Worm (Caenorhabditis elegans) whole organism, late embryonic: ENCODE data around the gene C49F8.14.

ENCODE experiments used
- C08G9.2 ChIP-seq: sonication (generic microtip); optimal IDR thresholded peaks from 2 replicates; lab custom pipeline; 2016; ENCODE audit warnings: mild to moderate bottlenecking, missing genetic modification characterization, moderate library complexity, missing compliant biosample characterization
- C38D4.7 ChIP-seq: fragments of 200-800 bp; sonication (Bioruptor generic); optimal IDR thresholded peaks from 2 replicates; lab custom pipeline; 2018; ENCODE audit warnings: mild to moderate bottlenecking, missing genetic modification characterization, moderate library complexity, missing compliant biosample characterization
- F13H6.1 ChIP-seq: sonication (generic microtip); optimal IDR thresholded peaks from 2 replicates; lab custom pipeline; 2016; ENCODE audit warnings: missing genetic modification characterization, missing compliant biosample characterization
- Y22D7AL.16 ChIP-seq: sonication (generic microtip); optimal IDR thresholded peaks from 2 replicates; lab custom pipeline; 2016; ENCODE audit warnings: missing genetic modification characterization, missing compliant biosample characterization
- ahr-1 ChIP-seq: sonication (generic microtip); optimal IDR thresholded peaks from 2 replicates; lab custom pipeline; 2016; ENCODE audit warnings: missing genetic modification characterization, missing compliant biosample characterization
- ceh-14 ChIP-seq: sonication (generic microtip); optimal IDR thresholded peaks from 2 replicates; lab custom pipeline; 2016; ENCODE audit warnings: missing genotype, missing genetic modification characterization, missing compliant biosample characterization
- ceh-19 ChIP-seq: fragments of 200-800 bp; sonication (Bioruptor generic); optimal IDR thresholded peaks from 2 replicates; lab custom pipeline; 2018; ENCODE audit warnings: mild to moderate bottlenecking, missing genetic modification characterization, missing compliant biosample characterization
- ceh-2 ChIP-seq: sonication (generic microtip); optimal IDR thresholded peaks from 2 replicates; lab custom pipeline; 2016; ENCODE audit warnings: missing genotype, missing genetic modification characterization, missing compliant biosample characterization
- ceh-22 ChIP-seq: sonication (generic microtip); optimal IDR thresholded peaks from 2 replicates; lab custom pipeline; 2017; ENCODE audit warnings: missing biosample characterization, missing genetic modification characterization
- ceh-30 ChIP-seq: fragments of 150-350 bp; optimal IDR thresholded peaks from 2 replicates; lab custom pipeline; 2014; ENCODE audit warnings: missing biosample characterization, missing genetic modification characterization
- ceh-45 ChIP-seq: fragments of 200-800 bp; sonication (Bioruptor generic); IDR thresholded peaks from 2 replicates; pipeline ENCODE4 v1.3.6; 2022; ENCODE audit warnings: missing genetic modification reagents, missing genetic modification characterization, missing compliant biosample characterization
- ceh-48 ChIP-seq: sonication (generic microtip); optimal IDR thresholded peaks from 2 replicates; lab custom pipeline; 2016; ENCODE audit warnings: missing genetic modification characterization, inconsistent platforms, missing compliant biosample characterization
- ceh-6 ChIP-seq: fragments of 200-800 bp; sonication (Bioruptor generic); optimal IDR thresholded peaks from 2 replicates; lab custom pipeline; 2018; ENCODE audit warnings: mild to moderate bottlenecking, missing genetic modification characterization, missing compliant biosample characterization
- ceh-9 ChIP-seq: sonication (generic microtip); optimal IDR thresholded peaks from 2 replicates; lab custom pipeline; 2016; ENCODE audit warnings: mild to moderate bottlenecking, missing genetic modification characterization, inconsistent platforms, missing compliant biosample characterization
- dve-1 ChIP-seq: sonication (generic microtip); optimal IDR thresholded peaks from 2 replicates; lab custom pipeline; 2017; ENCODE audit warnings: antibody characterized with exemption, mild to moderate bottlenecking, missing genetic modification characterization, missing compliant biosample characterization
- elt-4 ChIP-seq: sonication (generic microtip); optimal IDR thresholded peaks from 2 replicates; lab custom pipeline; 2016; ENCODE audit warnings: missing genetic modification characterization, missing compliant biosample characterization
- ets-4 ChIP-seq: sonication (generic microtip); optimal IDR thresholded peaks from 2 replicates; lab custom pipeline; 2016; ENCODE audit warnings: missing genetic modification characterization, missing compliant biosample characterization
- fax-1 ChIP-seq: sonication (generic microtip); optimal IDR thresholded peaks from 2 replicates; lab custom pipeline; 2016; ENCODE audit warnings: missing genotype, missing genetic modification characterization, missing compliant biosample characterization
- fkh-10 ChIP-seq: fragments of 150-350 bp; optimal IDR thresholded peaks from 2 replicates; lab custom pipeline; 2014; ENCODE audit warnings: missing biosample characterization, missing genetic modification reagents, missing genetic modification characterization
- fkh-6 ChIP-seq: sonication (generic microtip); optimal IDR thresholded peaks from 2 replicates; lab custom pipeline; 2016; ENCODE audit warnings: missing genetic modification characterization, missing compliant biosample characterization
- hlh-13 ChIP-seq: fragments of 200-800 bp; sonication (Bioruptor generic); optimal IDR thresholded peaks from 2 replicates; lab custom pipeline; 2018; ENCODE audit warnings: mild to moderate bottlenecking, missing genetic modification characterization, missing compliant biosample characterization
- hlh-15 ChIP-seq: sonication (generic microtip); optimal IDR thresholded peaks from 2 replicates; lab custom pipeline; 2016; ENCODE audit warnings: missing genetic modification characterization, missing compliant biosample characterization
- hlh-30 ChIP-seq: sonication (generic microtip); optimal IDR thresholded peaks from 2 replicates; lab custom pipeline; 2017; ENCODE audit warnings: antibody characterized with exemption, missing genetic modification characterization, missing compliant biosample characterization; ENCODE audit not compliant: insufficient read depth
- hlh-6 ChIP-seq: sonication (generic microtip); optimal IDR thresholded peaks from 2 replicates; lab custom pipeline; 2016; ENCODE audit warnings: missing genotype, missing genetic modification characterization, missing compliant biosample characterization
- lim-6 ChIP-seq: sonication (generic microtip); optimal IDR thresholded peaks from 2 replicates; lab custom pipeline; 2016; ENCODE audit warnings: missing genetic modification characterization, missing compliant biosample characterization
- madf-2 ChIP-seq: sonication (generic microtip); optimal IDR thresholded peaks from 2 replicates; lab custom pipeline; 2017; ENCODE audit warnings: missing genetic modification characterization, missing compliant biosample characterization
- mec-3 ChIP-seq: sonication (generic microtip); optimal IDR thresholded peaks from 2 replicates; lab custom pipeline; 2016; ENCODE audit warnings: borderline replicate concordance, missing genetic modification characterization, missing compliant biosample characterization
- nhr-232 ChIP-seq: sonication (generic microtip); optimal IDR thresholded peaks from 2 replicates; lab custom pipeline; 2016; ENCODE audit warnings: missing genetic modification characterization, missing compliant biosample characterization
- npax-4 ChIP-seq: sonication (generic microtip); optimal IDR thresholded peaks from 2 replicates; lab custom pipeline; 2016; ENCODE audit warnings: missing genetic modification characterization, missing compliant biosample characterization
- odd-2 ChIP-seq: sonication (generic microtip); optimal IDR thresholded peaks from 2 replicates; lab custom pipeline; 2017; ENCODE audit warnings: antibody characterized with exemption, mild to moderate bottlenecking, missing genetic modification characterization, missing compliant biosample characterization
- pat-9 ChIP-seq: fragments of 200-800 bp; sonication (Bioruptor generic); optimal IDR thresholded peaks from 2 replicates; lab custom pipeline; 2018; ENCODE audit warnings: mild to moderate bottlenecking, missing genetic modification characterization, moderate library complexity, missing compliant biosample characterization
- pha-4 ChIP-seq: fragments of 150-350 bp; optimal IDR thresholded peaks from 2 replicates; lab custom pipeline; 2018; ENCODE audit warnings: missing biosample characterization, missing genetic modification reagents, missing genetic modification characterization
- rnt-1 ChIP-seq: sonication (generic microtip); optimal IDR thresholded peaks from 2 replicates; lab custom pipeline; 2016; ENCODE audit warnings: missing genetic modification characterization, missing compliant biosample characterization
- sdc-2 ChIP-seq: sonication (generic microtip); optimal IDR thresholded peaks from 2 replicates; lab custom pipeline; 2016; ENCODE audit warnings: missing genotype, missing genetic modification characterization, missing compliant biosample characterization
- tbx-2 ChIP-seq: sonication (generic microtip); optimal IDR thresholded peaks from 2 replicates; lab custom pipeline; 2016; ENCODE audit warnings: missing genetic modification characterization, missing compliant biosample characterization
- ttx-3 ChIP-seq: sonication (generic microtip); optimal IDR thresholded peaks from 2 replicates; lab custom pipeline; 2016; ENCODE audit warnings: missing genetic modification reagents, missing genetic modification characterization, missing compliant biosample characterization
- unc-86 ChIP-seq: sonication (generic microtip); optimal IDR thresholded peaks from 2 replicates; lab custom pipeline; 2016; ENCODE audit warnings: missing genetic modification characterization, missing compliant biosample characterization
- ztf-16 ChIP-seq: sonication (generic microtip); optimal IDR thresholded peaks from 2 replicates; lab custom pipeline; 2017; ENCODE audit warnings: missing genetic modification characterization, missing compliant biosample characterization

C49F8.14 gene

ce11 chrX:13394971-13395370, 18.2 kb upstream of the C49F8.14 start, which contains the start of gene irld-2:
Gene irld-2, minus strand, starts transcription at chrX:13395071.
- TF ChIP-seq hlh-30 (tag; lab: Kevin White, UChicago) (no peak), ceh-48 (tag; lab: Kevin White, UChicago) (no peak), ceh-19 (GFP tag; lab: Kevin White, UChicago) (no peak), hlh-6 (tag; lab: Kevin White, UChicago) (no peak), madf-2 (no peak), Y22D7AL.16 (tag; lab: Kevin White, UChicago) (no peak), ceh-2 (tag; lab: Kevin White, UChicago) (no peak), ahr-1 (no peak), lim-6 (tag; lab: Kevin White, UChicago) (no peak)
- TF ChIP-seq, all 69 proteins: peak for 0

- TF ChIP-seq hlh-13 (GFP tag; lab: Kevin White, UChicago) = no peak
- no peak for TF ChIP-seq ceh-30 (tag; lab: Kevin White, UChicago)
- no peak for TF ChIP-seq tbx-2
- TF ChIP-seq ceh-14 (tag; lab: Kevin White, UChicago) = no peak
- no peak for TF ChIP-seq ttx-3 (tag; lab: Kevin White, UChicago)
- no peak for TF ChIP-seq fkh-10 (GFP tag; lab: Kevin White, UChicago)
- TF ChIP-seq unc-86 (tag; lab: Kevin White, UChicago) = no peak
- no peak for TF ChIP-seq ceh-9 (tag; lab: Kevin White, UChicago)
- TF ChIP-seq dve-1 (tag; lab: Kevin White, UChicago) = no peak
Observed at ce11 chrX:13388829-13389228, 12.1 kb upstream of the C49F8.14 start.

ce11 chrX:13387497-13387953, 10.8 kb upstream of the C49F8.14 start, which contains the start of gene C49F8.3:
Gene C49F8.3, minus strand, starts transcription at chrX:13387547.
- TF ChIP-seq fkh-6 (no peak), sdc-2 (tag; lab: Kevin White, UChicago) (no peak), ceh-6 (GFP tag; lab: Kevin White, UChicago) (no peak), nhr-232 (tag; lab: Kevin White, UChicago) (no peak), fax-1 (tag; lab: Kevin White, UChicago) (no peak), ceh-22 (tag; lab: Kevin White, UChicago) (no peak), pha-4 (tag; lab: Kevin White, UChicago) (no peak), ceh-2 (tag; lab: Kevin White, UChicago) (no peak), npax-4 (no peak), elt-4 (tag; lab: Kevin White, UChicago) (no peak), pat-9 (tag; lab: Kevin White, UChicago) (no peak), F13H6.1 (tag; lab: Kevin White, UChicago) (no peak), ztf-16 (tag; lab: Kevin White, UChicago) (no peak), C08G9.2 (tag; lab: Kevin White, UChicago) (no peak), ets-4 (tag; lab: Kevin White, UChicago) (no peak), dve-1 (tag; lab: Kevin White, UChicago) (no peak), rnt-1 (tag; lab: Kevin White, UChicago) (no peak), ceh-45 (GFP tag; lab: Robert Waterston, UW) (no peak), odd-2 (tag; lab: Kevin White, UChicago) (no peak)
- TF ChIP-seq, all 69 proteins: peak for 0

- TF ChIP-seq ceh-22 (tag; lab: Kevin White, UChicago) = no peak
Observed at ce11 chrX:13384743-13385142, 8.0 kb upstream of the C49F8.14 start.

ce11 chrX:13383273-13383672, 6.5 kb upstream of the C49F8.14 start:
- TF ChIP-seq C38D4.7 (no peak), odd-2 (tag; lab: Kevin White, UChicago) (no peak), mec-3 (no peak), lim-6 (tag; lab: Kevin White, UChicago) (no peak), ceh-6 (GFP tag; lab: Kevin White, UChicago) (no peak), pha-4 (tag; lab: Kevin White, UChicago) (no peak), hlh-15 (tag; lab: Kevin White, UChicago) (no peak)
- TF ChIP-seq, all 69 proteins: peak for 0
